Worm (Caenorhabditis elegans): ENCODE data around the gene F18G5.1.

The F18G5.1 gene

DNA sequence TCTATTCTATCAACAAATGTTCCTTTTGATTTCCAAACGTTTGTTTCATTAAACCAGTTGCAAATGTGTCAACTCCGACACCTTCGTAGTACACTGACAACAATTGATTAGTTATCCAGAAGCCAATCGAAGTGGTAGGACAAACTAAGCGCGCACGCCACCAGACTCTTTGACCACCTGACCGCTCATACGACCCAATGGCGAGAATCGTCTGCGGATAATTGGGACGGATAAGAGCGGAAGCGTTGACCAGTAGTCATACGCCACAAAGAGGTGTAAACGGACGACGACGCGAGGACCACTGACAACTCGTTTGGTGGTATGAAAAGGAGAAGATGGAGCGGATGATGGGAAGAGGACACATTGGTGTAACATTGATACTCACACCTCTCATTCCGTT is 40.7 kb downstream of the F18G5.1 start:
- no peak for TF ChIP-seq ets-7 (tag; optimal IDR thresholded peaks at IDR 0.05)
- TF ChIP-seq hmg-4 (GFP tag; optimal IDR thresholded peaks at IDR 0.05): peak; percentile 5

DNA sequence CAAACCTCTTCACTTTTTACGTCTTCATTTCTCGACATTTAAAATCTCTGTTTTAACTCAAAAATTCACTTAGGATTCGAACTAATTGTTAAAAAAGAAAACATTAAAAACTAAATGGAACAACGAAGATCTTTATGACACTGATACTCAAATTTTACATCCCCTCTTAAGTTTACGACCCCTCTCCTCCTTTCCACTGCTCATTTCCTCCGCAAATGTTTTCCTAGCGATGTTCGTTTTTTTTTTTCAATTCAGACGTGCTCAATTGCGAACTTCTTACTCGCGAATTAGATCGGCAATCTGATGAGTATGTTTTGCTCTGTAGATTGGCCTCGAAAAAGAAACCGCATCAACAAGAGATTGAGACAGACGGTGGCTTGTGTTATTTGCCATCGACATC is 43.1 kb downstream of the F18G5.1 start:
- TF ChIP-seq tbx-11 (GFP tag; IDR thresholded peaks at IDR 0.05) (no peak), ceh-13 (GFP tag; optimal IDR thresholded peaks at IDR 0.05) (no peak), tra-4 (tag; optimal IDR thresholded peaks at IDR 0.05) (no peak), aly-1 (tag; optimal IDR thresholded peaks at IDR 0.05) (no peak), pes-1 (GFP tag; IDR thresholded peaks at IDR 0.05) (no peak), flt-1 (GFP tag; IDR thresholded peaks at IDR 0.05) (no peak), hmg-4 (GFP tag; optimal IDR thresholded peaks at IDR 0.05) (no peak)

DNA sequence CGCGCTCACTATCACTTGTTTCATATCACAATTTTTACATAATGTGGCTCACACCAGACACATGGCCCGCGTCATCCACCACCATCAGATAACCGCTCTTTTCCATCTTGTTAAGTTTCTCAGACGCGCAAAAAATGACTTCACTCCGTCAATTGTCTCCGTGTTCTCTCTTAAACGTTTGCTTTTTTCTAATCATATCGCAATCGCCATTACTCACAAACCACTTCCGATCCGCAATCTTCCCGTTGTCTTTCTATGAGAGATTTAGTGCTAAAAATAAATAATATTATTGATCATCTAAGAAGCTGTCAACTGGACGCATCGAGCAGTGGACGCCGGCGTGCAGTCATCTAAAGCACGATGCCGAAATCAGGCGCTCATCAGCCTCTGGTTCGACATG is 43.8 kb downstream of the F18G5.1 start, which contains the start of gene tmc-2:
TSS of gene tmc-2 (plus strand) at position 301 of the 400 bp plus-strand sequence.
- no peak for TF ChIP-seq ceh-36 (tag; optimal IDR thresholded peaks at IDR 0.05)
- no peak for TF ChIP-seq ceh-13 (GFP tag; optimal IDR thresholded peaks at IDR 0.05)
- TF ChIP-seq flt-1 (GFP tag; IDR thresholded peaks at IDR 0.05): no peak
- no peak for TF ChIP-seq tra-4 (tag; optimal IDR thresholded peaks at IDR 0.05)
- no peak for TF ChIP-seq B0310.2 (tag; optimal IDR thresholded peaks at IDR 0.05)
- TF ChIP-seq hnd-1 (tag; optimal IDR thresholded peaks at IDR 0.05): no peak
- no peak for TF ChIP-seq hmbx-1 (tag; optimal IDR thresholded peaks at IDR 0.05)
- TF ChIP-seq ets-7 (tag; optimal IDR thresholded peaks at IDR 0.05): no peak
- no peak for TF ChIP-seq pes-1 (GFP tag; IDR thresholded peaks at IDR 0.05)
- TF ChIP-seq aly-1 (tag; optimal IDR thresholded peaks at IDR 0.05): no peak
- TF ChIP-seq ama-1 (optimal IDR thresholded peaks at IDR 0.05): no peak
- no peak for TF ChIP-seq sea-1 (GFP tag; conservative IDR thresholded peaks at IDR 0.05)
- no peak for TF ChIP-seq F13C5.2 (tag; optimal IDR thresholded peaks at IDR 0.05)

All from whole organism, early embryonic.